Worm (Caenorhabditis elegans) whole organism, young adult: ENCODE results near the gene usp-4.

ENCODE experiments used
- C17E4.6 ChIP-seq: fragments of 200-800 bp; sonication (Bioruptor generic); IDR thresholded peaks from 2 replicates; pipeline ENCODE4 v1.3.6; 2022; ENCODE audit warnings: missing genetic modification reagents, missing genetic modification characterization, missing compliant biosample characterization
- F39B2.1 ChIP-seq: fragments of 200-800 bp; sonication (Bioruptor generic); IDR thresholded peaks from 2 replicates; pipeline ENCODE4 v1.3.6; 2022; ENCODE audit warnings: missing genetic modification reagents, missing genetic modification characterization, missing compliant biosample characterization
- F49E8.2 ChIP-seq: sonication (generic microtip); optimal IDR thresholded peaks from 3 replicates; lab custom pipeline; 2017; ENCODE audit warnings: missing genetic modification characterization, mild to moderate bottlenecking, missing compliant biosample characterization, antibody characterized with exemption, moderate library complexity; ENCODE audit not compliant: insufficient read depth
- F57C9.4 ChIP-seq: sonication (generic microtip); optimal IDR thresholded peaks from 2 replicates; lab custom pipeline; 2017; ENCODE audit warnings: mild to moderate bottlenecking, missing genetic modification characterization, missing compliant biosample characterization
- Y53G8AR.9 ChIP-seq: fragments of 200-800 bp; sonication (Bioruptor generic); conservative IDR thresholded peaks from 2 replicates; pipeline ENCODE4 v1.3.6; 2022; ENCODE audit warnings: missing genetic modification reagents, missing genetic modification characterization, missing compliant biosample characterization
- Y56A3A.18 ChIP-seq: fragments of 200-800 bp; sonication (Bioruptor generic); IDR thresholded peaks from 2 replicates; pipeline ENCODE4 v1.3.6; 2022; ENCODE audit warnings: missing genetic modification reagents, missing genetic modification characterization, missing compliant biosample characterization
- Y67H2A.10 ChIP-seq: fragments of 200-800 bp; sonication (Bioruptor generic); conservative IDR thresholded peaks from 2 replicates; pipeline ENCODE4 v1.3.6; 2022; ENCODE audit warnings: missing genetic modification reagents, missing genetic modification characterization, missing compliant biosample characterization
- akir-1 ChIP-seq: fragments of 200-800 bp; sonication (Bioruptor generic); optimal IDR thresholded peaks from 2 replicates; lab custom pipeline; 2018; ENCODE audit warnings: mild to moderate bottlenecking, missing genetic modification characterization, moderate library complexity, missing compliant biosample characterization
- ama-1 ChIP-seq, 3 experiments: fragments of 150-350 bp in 1 of 3; sonication (generic microtip) in 2 of 3; optimal IDR thresholded peaks; 2 replicates each; lab custom pipeline; 2014 to 2018; ENCODE audit warnings: missing biosample characterization in 2 of 3, missing genetic modification characterization in 2 of 3, missing genetic modification reagents in 2 of 3
- aptf-3 ChIP-seq: fragments of 200-800 bp; sonication (Bioruptor generic); IDR thresholded peaks from 2 replicates; pipeline ENCODE4 v1.3.6; 2022; ENCODE audit warnings: missing genetic modification characterization, missing compliant biosample characterization
- cebp-1 ChIP-seq, 2 experiments: fragments of 200-800 bp in 1 of 2; sonication (Bioruptor generic) in 1 of 2; sonication (generic microtip) in 1 of 2; IDR thresholded peaks in 1 of 2; optimal IDR thresholded peaks in 1 of 2; 2 replicates each; pipeline versions ENCODE4 v1.3.6 to Lab custom; 2017 to 2022; ENCODE audit warnings: missing compliant biosample characterization in 2 of 2, missing genetic modification characterization in 2 of 2, mild to moderate bottlenecking in 1 of 2, missing genetic modification reagents in 1 of 2, moderate library complexity in 1 of 2
- cebp-2 ChIP-seq: fragments of 200-800 bp; sonication (Bioruptor generic); IDR thresholded peaks from 2 replicates; pipeline ENCODE4 v1.3.6; 2022; ENCODE audit warnings: missing genetic modification characterization, missing compliant biosample characterization
- ceh-27 ChIP-seq: fragments of 200-800 bp; sonication (Bioruptor generic); optimal IDR thresholded peaks from 2 replicates; lab custom pipeline; 2018; ENCODE audit warnings: mild to moderate bottlenecking, missing genetic modification characterization, moderate library complexity, missing compliant biosample characterization
- chd-7 ChIP-seq: sonication (generic microtip); optimal IDR thresholded peaks from 2 replicates; lab custom pipeline; 2016; ENCODE audit warnings: mild to moderate bottlenecking, missing genetic modification characterization, moderate library complexity, missing compliant biosample characterization
- die-1 ChIP-seq: sonication (generic microtip); optimal IDR thresholded peaks from 2 replicates; lab custom pipeline; 2016; ENCODE audit warnings: missing genotype, mild to moderate bottlenecking, missing genetic modification characterization, missing compliant biosample characterization
- dox-1 ChIP-seq: fragments of 200-800 bp; sonication (Bioruptor generic); IDR thresholded peaks from 2 replicates; pipeline ENCODE4 v1.3.6; 2022; ENCODE audit warnings: missing genetic modification reagents, missing genetic modification characterization, missing compliant biosample characterization
- dpl-1 ChIP-seq: fragments of 150-350 bp; optimal IDR thresholded peaks from 2 replicates; lab custom pipeline; 2014; ENCODE audit warnings: missing biosample characterization, missing genetic modification reagents, missing genetic modification characterization
- efl-1 ChIP-seq: fragments of 150-350 bp; optimal IDR thresholded peaks from 2 replicates; lab custom pipeline; 2014; ENCODE audit warnings: missing biosample characterization, missing genetic modification reagents, missing genetic modification characterization
- egl-44 ChIP-seq: fragments of 200-800 bp; sonication (Bioruptor generic); IDR thresholded peaks from 2 replicates; pipeline ENCODE4 v1.3.6; 2022; ENCODE audit warnings: missing genetic modification reagents, missing genetic modification characterization, missing compliant biosample characterization
- gei-17 ChIP-seq: fragments of 200-800 bp; sonication (Bioruptor generic); optimal IDR thresholded peaks from 2 replicates; lab custom pipeline; 2018; ENCODE audit warnings: mild to moderate bottlenecking, missing genetic modification characterization, missing compliant biosample characterization
- hmg-20 ChIP-seq: fragments of 200-800 bp; sonication (Bioruptor generic); IDR thresholded peaks from 2 replicates; pipeline ENCODE4 v1.3.6; 2022; ENCODE audit warnings: missing genetic modification reagents, missing genetic modification characterization, missing compliant biosample characterization
- hrde-1 ChIP-seq: sonication (generic microtip); optimal IDR thresholded peaks from 2 replicates; lab custom pipeline; 2016; ENCODE audit warnings: missing genetic modification characterization, mild to moderate bottlenecking, missing compliant biosample characterization, moderate library complexity, missing genotype, missing genetic modification reagents, borderline replicate concordance
- hsf-1 ChIP-seq: fragments of 200-800 bp; sonication (Bioruptor generic); IDR thresholded peaks from 2 replicates; pipeline ENCODE4 v1.3.6; 2022; ENCODE audit warnings: missing genetic modification reagents, missing genetic modification characterization, missing compliant biosample characterization
- let-526 ChIP-seq: fragments of 200-800 bp; sonication (Bioruptor generic); IDR thresholded peaks from 2 replicates; pipeline ENCODE4 v1.3.6; 2022; ENCODE audit warnings: missing genetic modification reagents, missing genetic modification characterization, missing compliant biosample characterization
- lir-1 ChIP-seq: fragments of 200-800 bp; sonication (Bioruptor generic); conservative IDR thresholded peaks from 2 replicates; pipeline ENCODE4 v1.3.6; 2022; ENCODE audit warnings: missing genetic modification reagents, missing genetic modification characterization, missing compliant biosample characterization
- mcd-1 ChIP-seq: fragments of 200-800 bp; sonication (Bioruptor generic); IDR thresholded peaks from 2 replicates; pipeline ENCODE4 v1.3.6; 2022; ENCODE audit warnings: missing genetic modification reagents, missing genetic modification characterization, missing compliant biosample characterization
- mes-4 ChIP-seq: sonication (generic microtip); optimal IDR thresholded peaks from 2 replicates; lab custom pipeline; 2016; ENCODE audit warnings: missing genotype, missing genetic modification characterization, missing compliant biosample characterization
- nfyb-1 ChIP-seq: fragments of 200-800 bp; sonication (Bioruptor generic); IDR thresholded peaks from 2 replicates; pipeline ENCODE4 v1.3.6; 2022; ENCODE audit warnings: missing genetic modification reagents, missing genetic modification characterization, missing compliant biosample characterization
- nhr-179 ChIP-seq: sonication (generic microtip); optimal IDR thresholded peaks from 2 replicates; lab custom pipeline; 2016; ENCODE audit warnings: mild to moderate bottlenecking, missing genetic modification characterization, missing compliant biosample characterization
- pbrm-1 ChIP-seq: fragments of 200-800 bp; sonication (Bioruptor generic); IDR thresholded peaks from 2 replicates; pipeline ENCODE4 v1.3.6; 2022; ENCODE audit warnings: missing genetic modification reagents, missing genetic modification characterization, missing compliant biosample characterization
- pha-4 ChIP-seq: fragments of 150-350 bp; sonication (generic microtip); optimal IDR thresholded peaks from 2 replicates; lab custom pipeline; 2014; ENCODE audit warnings: missing biosample characterization, missing genetic modification reagents, missing genetic modification characterization
- sea-2 ChIP-seq: fragments of 200-800 bp; sonication (Bioruptor generic); IDR thresholded peaks from 2 replicates; pipeline ENCODE4 v1.3.6; 2022; ENCODE audit warnings: missing genetic modification characterization, missing compliant biosample characterization
- snpc-1.1 ChIP-seq: sonication (generic microtip); optimal IDR thresholded peaks from 2 replicates; lab custom pipeline; 2017; ENCODE audit warnings: missing genetic modification characterization, mild to moderate bottlenecking, missing compliant biosample characterization, antibody characterized with exemption, moderate library complexity, missing genotype, missing genetic modification reagents; ENCODE audit not compliant: insufficient read depth
- tbx-9 ChIP-seq: sonication (generic microtip); optimal IDR thresholded peaks from 2 replicates; lab custom pipeline; 2016; ENCODE audit warnings: borderline replicate concordance, missing genetic modification characterization, inconsistent platforms, missing compliant biosample characterization
- tlf-1 ChIP-seq: fragments of 200-800 bp; sonication (Bioruptor generic); optimal IDR thresholded peaks from 2 replicates; lab custom pipeline; 2018; ENCODE audit warnings: mild to moderate bottlenecking, missing genetic modification characterization, missing compliant biosample characterization
- unc-62 ChIP-seq: fragments of 150-350 bp; optimal IDR thresholded peaks from 2 replicates; lab custom pipeline; 2014; ENCODE audit warnings: missing biosample characterization, missing genetic modification reagents, missing genetic modification characterization
- xnd-1 ChIP-seq: sonication (generic microtip); optimal IDR thresholded peaks from 2 replicates; lab custom pipeline; 2016; ENCODE audit warnings: missing genotype, missing genetic modification reagents, missing genetic modification characterization, missing compliant biosample characterization
- zfh-2 ChIP-seq: fragments of 200-800 bp; sonication (Bioruptor generic); conservative IDR thresholded peaks from 2 replicates; pipeline ENCODE4 v1.3.6; 2022; ENCODE audit warnings: missing genetic modification reagents, missing genetic modification characterization, missing compliant biosample characterization
- ztf-18 ChIP-seq: sonication (generic microtip); optimal IDR thresholded peaks from 2 replicates; lab custom pipeline; 2016; ENCODE audit warnings: missing genotype, mild to moderate bottlenecking, missing genetic modification characterization, missing compliant biosample characterization
- ztf-22 ChIP-seq: fragments of 200-800 bp; sonication (Bioruptor generic); optimal IDR thresholded peaks from 2 replicates; lab custom pipeline; 2018; ENCODE audit warnings: mild to moderate bottlenecking, missing genetic modification characterization, moderate library complexity, missing compliant biosample characterization
- ztf-26 ChIP-seq: sonication (generic microtip); optimal IDR thresholded peaks from 2 replicates; lab custom pipeline; 2017; ENCODE audit warnings: missing genetic modification characterization, missing compliant biosample characterization
- ztf-28 ChIP-seq: fragments of 200-800 bp; sonication (Bioruptor generic); IDR thresholded peaks from 2 replicates; pipeline ENCODE4 v1.3.6; 2022; ENCODE audit warnings: missing genetic modification reagents, missing genetic modification characterization, missing compliant biosample characterization

Gene usp-4

ce11 chrIV:6790438-6791124 lies 33.5 kb downstream of the usp-4 start, which contains the start of the genes C17H12.2 and vha-8 (continued):
- TF ChIP-seq C17E4.6 (GFP tag; lab: Robert Waterston, UW) (no peak), sea-2 (GFP tag; lab: Robert Waterston, UW) (no peak), tlf-1 (peak; percentile 20), ztf-22 (GFP tag; lab: Kevin White, UChicago) (no peak), mes-4 (tag; lab: Kevin White, UChicago) (no peak), egl-44 (0 out of 2 replicates have a peak, but pooled peaks have one; percentile 51), xnd-1 (no peak), dox-1 (GFP tag; lab: Robert Waterston, UW) (peak; percentile 78), F57C9.4 (tag; lab: Kevin White, UChicago) (no peak), F49E8.2 (tag; lab: Kevin White, UChicago) (no peak), die-1 (tag; lab: Kevin White, UChicago) (no peak), ztf-18 (peak; percentile 39), hrde-1 (no peak), let-526 (0 out of 2 replicates have a peak, but pooled peaks have one; percentile 46), tbx-9 (no peak), ztf-28 (no peak), ceh-27 (GFP tag; lab: Kevin White, UChicago) (peak; percentile 91), nfyb-1 (GFP tag; lab: Robert Waterston, UW) (peak; percentile 73; the same call in 1 of the 2 replicates), mcd-1 (GFP tag; lab: Robert Waterston, UW) (peak; percentile 98), Y67H2A.10 (GFP tag; lab: Robert Waterston, UW) (peak; percentile 78), Y53G8AR.9 (GFP tag; lab: Robert Waterston, UW) (peak; percentile 80; the same call in 1 of the 2 replicates), dpl-1 (GFP tag; lab: Kevin White, UChicago) (peak; percentile 4), hmg-20 (no peak), ama-1 (optimal IDR thresholded peaks at IDR 0.05; lab: Kevin White, UChicago) (no peak), ama-1 (GFP tag; optimal IDR thresholded peaks at IDR 0.05; lab: Kevin White, UChicago) (no peak), akir-1 (peak; percentile 7), lir-1 (no peak), snpc-1.1 (tag; lab: Kevin White, UChicago) (no peak), pha-4 (tag; lab: Kevin White, UChicago) (peak; percentile 67), zfh-2 (GFP tag; lab: Robert Waterston, UW) (peak; percentile 55; the same call in 1 of the 2 replicates), efl-1 (GFP tag; lab: Kevin White, UChicago) (peak; percentile 41), gei-17 (GFP tag; lab: Kevin White, UChicago) (peak; percentile 9), nhr-179 (tag; lab: Kevin White, UChicago) (no peak)
- TF ChIP-seq, all 124 proteins: peak for 54

DNA sequence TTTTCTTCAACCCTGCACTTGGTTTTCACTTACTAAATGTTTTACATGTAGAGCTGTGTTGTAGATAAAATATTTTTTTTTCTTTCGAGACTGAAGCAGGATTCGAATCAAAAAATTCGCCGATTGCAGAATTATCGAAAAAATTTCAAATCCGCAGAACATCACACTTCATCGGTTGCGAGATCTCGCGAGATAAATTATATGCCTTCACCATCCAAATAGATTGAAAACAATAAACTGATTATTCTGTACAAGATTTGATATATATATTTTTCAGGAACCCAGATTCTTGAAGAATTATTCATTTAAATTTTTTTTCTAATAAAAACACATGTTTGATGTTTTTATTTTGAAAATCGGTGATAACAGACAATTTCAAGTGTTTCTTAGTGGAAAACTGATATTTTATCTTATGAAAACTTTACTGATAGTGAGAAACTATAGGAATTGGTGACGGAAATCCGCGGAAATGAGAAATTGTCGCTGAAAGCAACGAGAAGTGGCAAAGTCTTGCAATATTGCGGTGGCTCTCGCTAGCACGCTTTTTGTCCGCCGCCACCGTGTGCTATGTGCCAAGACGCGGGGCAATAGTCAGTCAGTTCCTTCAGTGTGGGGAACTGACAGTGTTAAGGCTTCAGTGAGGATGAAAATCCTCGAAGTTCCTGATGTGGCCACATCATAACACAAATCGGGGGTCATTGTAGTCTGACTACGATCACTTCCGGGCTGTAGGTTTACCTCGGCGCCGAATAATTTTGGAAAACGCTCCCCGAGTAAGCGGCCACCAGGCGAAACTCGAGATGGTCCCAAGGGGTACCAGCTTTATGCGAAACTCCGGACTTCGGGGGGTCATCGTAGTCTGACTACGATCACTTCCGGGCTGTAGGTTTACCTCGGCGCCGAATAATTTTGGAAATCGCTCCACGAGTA lies 35.5 kb downstream of the usp-4 start:
- 0 out of 2 replicates have a peak, but pooled peaks have one; percentile 34 for TF ChIP-seq hsf-1 (GFP tag; lab: Robert Waterston, UW)
- TF ChIP-seq zfh-2 (GFP tag; lab: Robert Waterston, UW) = peak; percentile 85; the same call in 1 of the 2 replicates
- peak; percentile 76 for TF ChIP-seq F49E8.2 (tag; lab: Kevin White, UChicago)
- no peak for TF ChIP-seq Y67H2A.10 (GFP tag; lab: Robert Waterston, UW)
- 0 out of 2 replicates have a peak, but pooled peaks have one; percentile 30 for TF ChIP-seq dox-1 (GFP tag; lab: Robert Waterston, UW)
- no peak for TF ChIP-seq cebp-1 (GFP tag; IDR thresholded peaks at IDR 0.05; lab: Robert Waterston, UW)
- TF ChIP-seq cebp-1 (tag; optimal IDR thresholded peaks at IDR 0.05; lab: Kevin White, UChicago) = peak; percentile 5
- TF ChIP-seq pbrm-1 (GFP tag; lab: Robert Waterston, UW) = 0 out of 2 replicates have a peak, but pooled peaks have one; percentile 46
- 0 out of 2 replicates have a peak, but pooled peaks have one; percentile 46 for TF ChIP-seq Y56A3A.18 (GFP tag; lab: Robert Waterston, UW)
- TF ChIP-seq let-526 = no peak
- no peak for TF ChIP-seq unc-62 (GFP tag; lab: Kevin White, UChicago)
- peak; percentile 60 for TF ChIP-seq chd-7 (tag; lab: Kevin White, UChicago)
- TF ChIP-seq snpc-1.1 (tag; lab: Kevin White, UChicago) = peak; percentile 92
- no peak for TF ChIP-seq aptf-3 (GFP tag; lab: Robert Waterston, UW)
- TF ChIP-seq hrde-1 = no peak
- TF ChIP-seq cebp-2 (GFP tag; lab: Robert Waterston, UW) = peak; percentile 53; the same call in 1 of the 2 replicates
- TF ChIP-seq ztf-26 (tag; lab: Kevin White, UChicago) = peak; percentile 34
- no peak for TF ChIP-seq F39B2.1
